Worm (Caenorhabditis elegans) whole organism, late embryonic: ENCODE measurements around the gene Y113G7A.14.

Experiments used
- C08G9.2 ChIP-seq: sonication (generic microtip); optimal IDR thresholded peaks from 2 replicates; lab custom pipeline; 2016; ENCODE audit warnings: mild to moderate bottlenecking, missing genetic modification characterization, moderate library complexity, missing compliant biosample characterization
- F13H6.1 ChIP-seq: sonication (generic microtip); optimal IDR thresholded peaks from 2 replicates; lab custom pipeline; 2016; ENCODE audit warnings: missing genetic modification characterization, missing compliant biosample characterization
- T23F11.4 ChIP-seq: fragments of 200-800 bp; sonication (Bioruptor generic); optimal IDR thresholded peaks from 2 replicates; lab custom pipeline; 2018; ENCODE audit warnings: mild to moderate bottlenecking, missing genetic modification characterization, missing compliant biosample characterization
- Y22D7AL.16 ChIP-seq: sonication (generic microtip); optimal IDR thresholded peaks from 2 replicates; lab custom pipeline; 2016; ENCODE audit warnings: missing genetic modification characterization, missing compliant biosample characterization
- ahr-1 ChIP-seq: sonication (generic microtip); optimal IDR thresholded peaks from 2 replicates; lab custom pipeline; 2016; ENCODE audit warnings: missing genetic modification characterization, missing compliant biosample characterization
- ceh-14 ChIP-seq: sonication (generic microtip); optimal IDR thresholded peaks from 2 replicates; lab custom pipeline; 2016; ENCODE audit warnings: missing genotype, missing genetic modification characterization, missing compliant biosample characterization
- ceh-22 ChIP-seq: sonication (generic microtip); optimal IDR thresholded peaks from 2 replicates; lab custom pipeline; 2017; ENCODE audit warnings: missing biosample characterization, missing genetic modification characterization
- ceh-30 ChIP-seq: fragments of 150-350 bp; optimal IDR thresholded peaks from 2 replicates; lab custom pipeline; 2014; ENCODE audit warnings: missing biosample characterization, missing genetic modification characterization
- ceh-31 ChIP-seq: sonication (generic microtip); optimal IDR thresholded peaks from 2 replicates; lab custom pipeline; 2016; ENCODE audit warnings: missing genetic modification characterization, missing compliant biosample characterization
- ceh-34 ChIP-seq: sonication (generic microtip); optimal IDR thresholded peaks from 2 replicates; lab custom pipeline; 2016; ENCODE audit warnings: mild to moderate bottlenecking, missing genetic modification characterization, missing compliant biosample characterization
- ceh-48 ChIP-seq: sonication (generic microtip); optimal IDR thresholded peaks from 2 replicates; lab custom pipeline; 2016; ENCODE audit warnings: missing genetic modification characterization, inconsistent platforms, missing compliant biosample characterization
- che-1 ChIP-seq: sonication (generic microtip); optimal IDR thresholded peaks from 2 replicates; lab custom pipeline; 2016; ENCODE audit warnings: mild to moderate bottlenecking, missing genetic modification characterization, missing compliant biosample characterization
- elt-4 ChIP-seq: sonication (generic microtip); optimal IDR thresholded peaks from 2 replicates; lab custom pipeline; 2016; ENCODE audit warnings: missing genetic modification characterization, missing compliant biosample characterization
- eyg-1 ChIP-seq: sonication (generic microtip); optimal IDR thresholded peaks from 2 replicates; lab custom pipeline; 2016; ENCODE audit warnings: missing genotype, missing genetic modification characterization, missing compliant biosample characterization
- fkh-10 ChIP-seq: fragments of 150-350 bp; optimal IDR thresholded peaks from 2 replicates; lab custom pipeline; 2014; ENCODE audit warnings: missing biosample characterization, missing genetic modification reagents, missing genetic modification characterization
- fkh-6 ChIP-seq: sonication (generic microtip); optimal IDR thresholded peaks from 2 replicates; lab custom pipeline; 2016; ENCODE audit warnings: missing genetic modification characterization, missing compliant biosample characterization
- hlh-13 ChIP-seq: fragments of 200-800 bp; sonication (Bioruptor generic); optimal IDR thresholded peaks from 2 replicates; lab custom pipeline; 2018; ENCODE audit warnings: mild to moderate bottlenecking, missing genetic modification characterization, missing compliant biosample characterization
- hlh-15 ChIP-seq: sonication (generic microtip); optimal IDR thresholded peaks from 2 replicates; lab custom pipeline; 2016; ENCODE audit warnings: missing genetic modification characterization, missing compliant biosample characterization
- hlh-6 ChIP-seq: sonication (generic microtip); optimal IDR thresholded peaks from 2 replicates; lab custom pipeline; 2016; ENCODE audit warnings: missing genotype, missing genetic modification characterization, missing compliant biosample characterization
- lin-11 ChIP-seq: fragments of 200-800 bp; sonication (Bioruptor generic); optimal IDR thresholded peaks from 2 replicates; lab custom pipeline; 2018; ENCODE audit warnings: mild to moderate bottlenecking, missing genetic modification characterization, missing compliant biosample characterization
- madf-2 ChIP-seq: sonication (generic microtip); optimal IDR thresholded peaks from 2 replicates; lab custom pipeline; 2017; ENCODE audit warnings: missing genetic modification characterization, missing compliant biosample characterization
- nfya-1 ChIP-seq: sonication (generic microtip); optimal IDR thresholded peaks from 2 replicates; lab custom pipeline; 2017; ENCODE audit warnings: missing genetic modification characterization, mild to moderate bottlenecking, missing compliant biosample characterization, antibody characterized with exemption, moderate library complexity
- nhr-232 ChIP-seq: sonication (generic microtip); optimal IDR thresholded peaks from 2 replicates; lab custom pipeline; 2016; ENCODE audit warnings: missing genetic modification characterization, missing compliant biosample characterization
- npax-4 ChIP-seq: sonication (generic microtip); optimal IDR thresholded peaks from 2 replicates; lab custom pipeline; 2016; ENCODE audit warnings: missing genetic modification characterization, missing compliant biosample characterization
- pag-3 ChIP-seq: sonication (generic microtip); optimal IDR thresholded peaks from 2 replicates; lab custom pipeline; 2016; ENCODE audit warnings: missing compliant biosample characterization, missing genetic modification characterization, borderline replicate concordance
- pat-9 ChIP-seq: fragments of 200-800 bp; sonication (Bioruptor generic); optimal IDR thresholded peaks from 2 replicates; lab custom pipeline; 2018; ENCODE audit warnings: mild to moderate bottlenecking, missing genetic modification characterization, moderate library complexity, missing compliant biosample characterization
- pax-1 ChIP-seq: fragments of 150-350 bp; optimal IDR thresholded peaks from 2 replicates; lab custom pipeline; 2014; ENCODE audit warnings: missing biosample characterization, missing genetic modification characterization
- rnt-1 ChIP-seq: sonication (generic microtip); optimal IDR thresholded peaks from 2 replicates; lab custom pipeline; 2016; ENCODE audit warnings: missing genetic modification characterization, missing compliant biosample characterization
- sox-2 ChIP-seq: fragments of 200-800 bp; sonication (Bioruptor generic); IDR thresholded peaks from 2 replicates; pipeline ENCODE4 v1.3.6; 2022; ENCODE audit warnings: missing genetic modification reagents, missing genetic modification characterization, missing compliant biosample characterization
- syd-9 ChIP-seq: sonication (generic microtip); optimal IDR thresholded peaks from 2 replicates; lab custom pipeline; 2016; ENCODE audit warnings: mild to moderate bottlenecking, missing genetic modification characterization, moderate library complexity, missing compliant biosample characterization
- ttx-3 ChIP-seq: sonication (generic microtip); optimal IDR thresholded peaks from 2 replicates; lab custom pipeline; 2016; ENCODE audit warnings: missing genetic modification reagents, missing genetic modification characterization, missing compliant biosample characterization
- unc-3 ChIP-seq, 2 experiments: fragments of 200-800 bp in 1 of 2; sonication (Bioruptor generic) in 1 of 2; sonication (generic microtip) in 1 of 2; conservative IDR thresholded peaks in 1 of 2; optimal IDR thresholded peaks in 1 of 2; 2 replicates each; pipeline versions ENCODE4 v1.3.6 to Lab custom; 2016 to 2022; ENCODE audit warnings: missing compliant biosample characterization in 2 of 2, missing genetic modification characterization in 2 of 2, missing genetic modification reagents in 1 of 2
- unc-42 ChIP-seq: sonication (generic microtip); optimal IDR thresholded peaks from 2 replicates; lab custom pipeline; 2016; ENCODE audit warnings: missing genotype, missing genetic modification characterization, missing compliant biosample characterization
- unc-55 ChIP-seq: sonication (generic microtip); optimal IDR thresholded peaks from 2 replicates; lab custom pipeline; 2017; ENCODE audit warnings: missing biosample characterization, missing genetic modification reagents, missing genetic modification characterization
- zip-5 ChIP-seq: sonication (generic microtip); optimal IDR thresholded peaks from 2 replicates; lab custom pipeline; 2016; ENCODE audit warnings: missing genetic modification characterization, missing compliant biosample characterization

The Y113G7A.14 gene

DNA sequence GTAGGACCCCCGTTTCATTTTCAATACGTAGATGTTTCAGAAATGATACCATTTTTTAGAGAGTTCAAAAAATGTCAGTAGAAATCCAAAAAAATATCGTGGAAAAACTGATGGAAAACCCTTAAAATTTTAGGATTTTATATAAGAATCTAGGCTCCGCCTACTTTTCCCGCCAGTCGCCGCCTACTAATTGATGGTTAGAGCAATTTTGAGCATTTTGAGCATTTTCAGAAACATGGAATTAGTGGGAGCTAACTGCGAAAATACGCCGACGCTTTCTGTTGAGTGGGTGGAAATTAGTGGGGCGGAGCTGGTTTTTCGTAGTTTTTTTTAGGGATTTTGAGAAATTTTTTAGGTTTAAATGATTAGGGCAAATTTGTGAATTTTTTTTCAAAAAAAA is 5.1 kb downstream of the Y113G7A.14 start, which contains the start of gene ssu-1:
Gene ssu-1 (minus strand): TSS at position 101 of the 400 bp plus-strand sequence.
- TF ChIP-seq ceh-48 (tag; lab: Kevin White, UChicago), result no peak
- no peak for TF ChIP-seq unc-42 (tag; lab: Kevin White, UChicago)
- no peak for TF ChIP-seq rnt-1 (tag; lab: Kevin White, UChicago)
- no peak for TF ChIP-seq hlh-15 (tag; lab: Kevin White, UChicago)
- TF ChIP-seq sox-2 (GFP tag; lab: Robert Waterston, UW), result no peak
- TF ChIP-seq ceh-30 (tag; lab: Kevin White, UChicago), result no peak

DNA sequence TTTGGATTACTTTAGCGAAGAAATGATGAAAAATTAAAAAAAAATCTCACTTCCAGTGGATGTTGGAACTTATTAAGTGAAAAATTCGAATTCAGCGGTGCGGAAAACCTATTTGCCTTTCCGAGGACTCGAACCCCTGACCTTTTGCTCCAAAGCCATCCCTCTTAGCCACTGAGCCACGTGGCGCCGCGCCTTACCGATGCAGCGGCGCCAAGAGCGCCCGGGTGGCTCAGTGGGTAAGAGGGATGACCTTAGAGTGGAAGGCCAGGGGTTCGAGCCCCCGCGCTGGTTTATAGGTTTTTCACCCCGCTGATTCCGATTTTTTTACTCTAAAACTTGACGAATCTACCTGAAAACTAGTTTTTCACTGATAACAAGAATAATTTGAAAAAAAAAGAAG is 10.7 kb downstream of the Y113G7A.14 start:
- no peak for TF ChIP-seq hlh-13 (GFP tag; lab: Kevin White, UChicago)
- TF ChIP-seq elt-4 (tag; lab: Kevin White, UChicago), result no peak
- no peak for TF ChIP-seq ahr-1 (tag; lab: Kevin White, UChicago)

DNA sequence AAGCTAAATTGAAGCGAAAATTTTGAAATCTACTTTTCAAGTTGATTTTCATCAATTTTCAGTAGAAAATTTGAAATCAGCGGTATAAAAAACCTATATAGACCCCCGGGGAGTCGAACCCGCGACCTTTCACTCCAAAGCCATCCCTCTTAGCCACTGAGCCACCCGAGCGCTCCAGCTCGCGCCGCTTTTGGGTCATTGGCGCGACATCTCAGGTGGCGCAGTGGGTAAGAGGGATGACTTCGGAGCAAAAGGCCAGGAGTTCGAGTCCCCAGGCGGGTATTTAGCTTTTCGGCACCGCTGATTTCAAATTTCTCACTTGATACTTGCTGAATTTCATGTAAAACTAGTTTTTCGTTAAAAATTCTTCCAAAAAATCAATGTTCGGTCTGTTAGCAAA is 11.6 kb downstream of the Y113G7A.14 start:
- TF ChIP-seq ceh-22 (no peak), ceh-48 (tag; lab: Kevin White, UChicago) (no peak), ceh-34 (tag; lab: Kevin White, UChicago) (no peak), che-1 (tag; lab: Kevin White, UChicago) (no peak), eyg-1 (tag; lab: Kevin White, UChicago) (no peak), Y22D7AL.16 (tag; lab: Kevin White, UChicago) (no peak), hlh-6 (tag; lab: Kevin White, UChicago) (no peak), T23F11.4 (GFP tag; lab: Kevin White, UChicago) (no peak), lin-11 (tag; lab: Kevin White, UChicago) (no peak), pax-1 (tag; lab: Kevin White, UChicago) (no peak), madf-2 (tag; lab: Kevin White, UChicago) (no peak), unc-3 (GFP tag; conservative IDR thresholded peaks at IDR 0.05; lab: Robert Waterston, UW) (no peak), unc-3 (tag; optimal IDR thresholded peaks at IDR 0.05; lab: Kevin White, UChicago) (no peak), zip-5 (no peak), pat-9 (no peak), C08G9.2 (tag; lab: Kevin White, UChicago) (no peak), pag-3 (tag; lab: Kevin White, UChicago) (no peak), fkh-6 (tag; lab: Kevin White, UChicago) (no peak), unc-55 (GFP tag; lab: Kevin White, UChicago) (no peak)

DNA sequence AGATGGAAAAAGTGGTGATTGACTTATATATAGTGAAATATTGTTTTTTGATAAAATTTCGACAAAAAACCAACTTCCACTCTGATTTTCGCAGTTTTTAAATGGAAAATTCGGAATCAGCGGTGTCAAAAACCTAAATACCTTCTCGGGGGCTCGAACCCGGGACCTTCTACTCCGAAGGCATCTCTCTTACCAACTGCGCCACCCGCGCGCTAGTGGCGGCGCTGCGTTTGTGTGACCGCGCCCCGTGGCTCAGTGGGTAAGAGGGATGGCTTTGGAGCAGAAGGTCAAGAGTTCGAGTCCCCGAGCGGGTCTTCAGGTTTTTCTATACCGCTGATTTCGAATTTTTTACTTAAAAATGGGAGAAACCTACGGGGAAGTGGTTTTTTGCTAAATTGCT is 13.1 kb downstream of the Y113G7A.14 start:
- no peak for TF ChIP-seq nhr-232 (tag; lab: Kevin White, UChicago)
- TF ChIP-seq nfya-1 (tag; lab: Kevin White, UChicago), result no peak
- TF ChIP-seq fkh-6 (tag; lab: Kevin White, UChicago), result no peak
- no peak for TF ChIP-seq npax-4 (tag; lab: Kevin White, UChicago)
- no peak for TF ChIP-seq eyg-1 (tag; lab: Kevin White, UChicago)
- TF ChIP-seq ceh-31 (tag; lab: Kevin White, UChicago), result no peak
- TF ChIP-seq ceh-34 (tag; lab: Kevin White, UChicago), result no peak
- no peak for TF ChIP-seq syd-9 (tag; lab: Kevin White, UChicago)
- TF ChIP-seq sox-2 (GFP tag; lab: Robert Waterston, UW), result no peak
- TF ChIP-seq ceh-14 (tag; lab: Kevin White, UChicago), result no peak
- no peak for TF ChIP-seq fkh-10 (GFP tag; lab: Kevin White, UChicago)
- no peak for TF ChIP-seq zip-5
- TF ChIP-seq F13H6.1 (tag; lab: Kevin White, UChicago), result no peak
- no peak for TF ChIP-seq lin-11 (tag; lab: Kevin White, UChicago)
- TF ChIP-seq hlh-6 (tag; lab: Kevin White, UChicago), result no peak
- no peak for TF ChIP-seq ttx-3
